ENCODE assay signal across 5 fruit fly cellular contexts in the genomic region with DNA sequence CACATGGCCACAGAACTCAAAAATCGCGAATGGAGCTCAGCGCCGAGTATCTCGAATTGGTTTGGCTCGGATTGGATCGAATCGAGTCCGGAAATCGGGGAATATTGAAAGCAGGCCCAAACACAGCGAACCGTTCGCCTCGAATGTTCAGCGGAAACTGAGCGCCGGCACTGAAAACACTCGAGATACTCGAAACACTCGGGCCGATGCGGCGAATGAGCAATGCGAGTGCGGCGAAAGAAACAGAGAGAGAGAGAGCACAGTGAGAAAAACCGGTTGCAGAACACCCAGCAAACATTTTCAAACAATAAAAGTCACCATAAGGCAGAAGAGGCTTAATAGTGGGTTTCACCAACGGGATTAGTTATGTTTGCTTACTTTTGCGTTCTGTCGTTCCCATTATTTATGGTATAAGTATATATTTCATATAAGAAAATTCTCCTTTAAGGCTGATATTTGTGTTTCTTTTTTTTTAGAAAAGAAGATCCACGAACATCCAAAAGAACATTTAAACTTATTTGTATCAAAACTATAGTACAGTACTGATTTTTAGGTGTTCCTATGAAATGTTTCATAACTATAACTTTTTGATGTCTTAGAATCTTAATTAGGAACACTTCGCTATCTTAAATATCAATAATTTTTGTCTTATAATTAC.
TF ChIP-seq lines count a peak whose summit lies in the region.

A gene (minus strand): TSS at position 162 of the 658 bp plus-strand sequence.

TF ChIP-seq in whole organism, adult, 20 proteins besides CTCF, POLR2A, EP300 and RAD21 (continued from another document):
- TF ChIP-seq cnc (optimal IDR thresholded peaks at IDR 0.05; lab: Kevin White, UChicago) (no peak), bab1 (GFP tag; optimal IDR thresholded peaks at IDR 0.05; lab: Kevin White, UChicago) (peak; percentile 22), tj (GFP tag; optimal IDR thresholded peaks at IDR 0.05; lab: Kevin White, UChicago) (peak; percentile 45)

TF ChIP-seq in whole organism, embryonic, 481 proteins besides CTCF, POLR2A, EP300 and RAD21 (continued from another document and continues in another):
- TF ChIP-seq CG10654 (GFP tag; optimal IDR thresholded peaks at IDR 0.05; lab: Kevin White, UChicago) (no peak), CG8478 (optimal IDR thresholded peaks at IDR 0.05; lab: Kevin White, UChicago) (no peak), CG7372 (GFP tag; IDR thresholded peaks at IDR 0.05; lab: Robert Waterston, UW) (0 out of 2 replicates have a peak, but pooled peaks have one; percentile 37), sc (optimal IDR thresholded peaks at IDR 0.05; lab: Kevin White, UChicago) (no peak), sc (GFP tag; optimal IDR thresholded peaks at IDR 0.05; lab: Kevin White, UChicago) (no peak), esg (GFP tag; conservative IDR thresholded peaks at IDR 0.05; lab: Robert Waterston, UW) (no peak), ash1 (GFP tag; optimal IDR thresholded peaks at IDR 0.05; lab: Kevin White, UChicago) (peak; percentile 61), CG10543 (GFP tag; optimal IDR thresholded peaks at IDR 0.05; lab: Kevin White, UChicago) (peak; percentile 72), kay (GFP tag; optimal IDR thresholded peaks at IDR 0.05; lab: Kevin White, UChicago) (no peak), z (GFP tag; IDR thresholded peaks at IDR 0.05; lab: Robert Waterston, UW) (peak; percentile 99), CG6254 (GFP tag; optimal IDR thresholded peaks at IDR 0.05; lab: Kevin White, UChicago) (peak; percentile 52), fd64A (GFP tag; optimal IDR thresholded peaks at IDR 0.05; lab: Kevin White, UChicago) (peak; percentile 41), CG10147 (GFP tag; optimal IDR thresholded peaks at IDR 0.05; lab: Kevin White, UChicago) (no peak), ranshi (GFP tag; IDR thresholded peaks at IDR 0.05; lab: Robert Waterston, UW) (peak; percentile 8; the same call in 1 of the 2 replicates), Lpt (GFP tag; optimal IDR thresholded peaks at IDR 0.05; lab: Kevin White, UChicago) (no peak), Hr51 (GFP tag; optimal IDR thresholded peaks at IDR 0.05; lab: Kevin White, UChicago) (peak in 1 of 2 experiments; percentile 24), Chrac-16 (GFP tag; optimal IDR thresholded peaks at IDR 0.05; lab: Kevin White, UChicago) (no peak), CG4617 (GFP tag; optimal IDR thresholded peaks at IDR 0.05; lab: Kevin White, UChicago; ENCODE audit: borderline replicate concordance) (peak; percentile 6), CG42726 (GFP tag; IDR thresholded peaks at IDR 0.05; lab: Robert Waterston, UW; ENCODE audit: partially characterized antibody) (peak; percentile 82; the same call in 1 of the 2 replicates), NFAT (GFP tag; IDR thresholded peaks at IDR 0.05; lab: Robert Waterston, UW) (peak; percentile 68), Atf6 (GFP tag; IDR thresholded peaks at IDR 0.05; lab: Robert Waterston, UW) (peak; percentile 46), Hand (GFP tag; optimal IDR thresholded peaks at IDR 0.05; lab: Kevin White, UChicago) (no peak), Fer2 (tag; optimal IDR thresholded peaks at IDR 0.05; lab: Kevin White, UChicago) (no peak), CG3281 (GFP tag; optimal IDR thresholded peaks at IDR 0.05; lab: Kevin White, UChicago) (peak; percentile 23), CG7987 (GFP tag; optimal IDR thresholded peaks at IDR 0.05; lab: Kevin White, UChicago) (peak; percentile 88), hb (GFP tag; IDR thresholded peaks at IDR 0.05; lab: Robert Waterston, UW; ENCODE audit: partially characterized antibody) (no peak), ato (GFP tag; IDR thresholded peaks at IDR 0.05; lab: Robert Waterston, UW; ENCODE audit: partially characterized antibody) (peak; percentile 68; the same call in 1 of the 2 replicates), CG34376 (GFP tag; optimal IDR thresholded peaks at IDR 0.05; lab: Kevin White, UChicago) (peak; percentile 76)

TF ChIP-seq in whole organism, prepupa, 60 proteins besides CTCF, POLR2A, EP300 and RAD21 (continued from another document):
- TF ChIP-seq spab (GFP tag; optimal IDR thresholded peaks at IDR 0.05; lab: Kevin White, UChicago) (peak; percentile 16), fd85E (GFP tag; optimal IDR thresholded peaks at IDR 0.05; lab: Kevin White, UChicago) (no peak), svp (GFP tag; lab: Kevin White, UChicago) (peak; percentile 65), CG6276 (GFP tag; optimal IDR thresholded peaks at IDR 0.05; lab: Kevin White, UChicago) (peak; percentile 8), CG11294 (GFP tag; IDR thresholded peaks at IDR 0.05; lab: Robert Waterston, UW) (no peak), achi (GFP tag; optimal IDR thresholded peaks at IDR 0.05; lab: Kevin White, UChicago) (peak; percentile 8), CG1621 (tag; optimal IDR thresholded peaks at IDR 0.05; lab: Kevin White, UChicago) (peak; percentile 63), CG4318 (GFP tag; optimal IDR thresholded peaks at IDR 0.05; lab: Kevin White, UChicago) (no peak), cyc (GFP tag; optimal IDR thresholded peaks at IDR 0.05; lab: Kevin White, UChicago) (peak; percentile 17), Smox (GFP tag; optimal IDR thresholded peaks at IDR 0.05; lab: Kevin White, UChicago) (no peak), Sox14 (GFP tag; optimal IDR thresholded peaks at IDR 0.05; lab: Kevin White, UChicago) (no peak), Eip93F (GFP tag; optimal IDR thresholded peaks at IDR 0.05; lab: Kevin White, UChicago) (no peak), CG3919 (GFP tag; optimal IDR thresholded peaks at IDR 0.05; lab: Kevin White, UChicago) (peak; percentile 35), CG8119 (GFP tag; IDR thresholded peaks at IDR 0.05; lab: Robert Waterston, UW) (peak; percentile 35; the same call in 1 of the 3 replicates), lz (GFP tag; optimal IDR thresholded peaks at IDR 0.05; lab: Kevin White, UChicago) (peak; percentile 6), dsx (GFP tag; optimal IDR thresholded peaks at IDR 0.05; lab: Kevin White, UChicago; ENCODE audit: poor library complexity, severe bottlenecking) (peak; percentile 39), CG6163 (GFP tag; IDR thresholded peaks at IDR 0.05; lab: Robert Waterston, UW) (peak; percentile 71)

TF ChIP-seq in whole organism, pupa, 21 proteins besides CTCF, POLR2A, EP300 and RAD21 (continued from another document):
- TF ChIP-seq gl (tag; optimal IDR thresholded peaks at IDR 0.05; lab: Kevin White, UChicago), result peak; percentile 17
- no peak for TF ChIP-seq Snoo (tag; optimal IDR thresholded peaks at IDR 0.05; lab: Kevin White, UChicago)

TF ChIP-seq in whole organism, wandering third instar larva, 38 proteins besides CTCF, POLR2A, EP300 and RAD21 (continued from another document):
- no peak for TF ChIP-seq foxo (GFP tag; optimal IDR thresholded peaks at IDR 0.05; lab: Kevin White, UChicago)
- peak; percentile 64 for TF ChIP-seq woc (GFP tag; optimal IDR thresholded peaks at IDR 0.05; lab: Kevin White, UChicago)
- no peak for TF ChIP-seq GATAd (GFP tag; optimal IDR thresholded peaks at IDR 0.05; lab: Kevin White, UChicago)
- TF ChIP-seq Myc (optimal IDR thresholded peaks at IDR 0.05; lab: Kevin White, UChicago), result peak; percentile 13
- TF ChIP-seq lola (GFP tag; optimal IDR thresholded peaks at IDR 0.05; lab: Kevin White, UChicago), result no peak
- TF ChIP-seq tai (GFP tag; optimal IDR thresholded peaks at IDR 0.05; lab: Kevin White, UChicago), result no peak
- TF ChIP-seq h (GFP tag; optimal IDR thresholded peaks at IDR 0.05; lab: Kevin White, UChicago), result peak; percentile 35
- TF ChIP-seq Vsx2 (GFP tag; optimal IDR thresholded peaks at IDR 0.05; lab: Kevin White, UChicago; ENCODE audit: partially characterized antibody), result no peak
- TF ChIP-seq ey (GFP tag; optimal IDR thresholded peaks at IDR 0.05; lab: Kevin White, UChicago), result no peak
- no peak for TF ChIP-seq CG32264 (GFP tag; optimal IDR thresholded peaks at IDR 0.05; lab: Kevin White, UChicago)
- no peak for TF ChIP-seq CG9705 (GFP tag; optimal IDR thresholded peaks at IDR 0.05; lab: Kevin White, UChicago)
- TF ChIP-seq Rel (GFP tag; optimal IDR thresholded peaks at IDR 0.05; lab: Kevin White, UChicago), result no peak
- TF ChIP-seq Rel (tag; optimal IDR thresholded peaks at IDR 0.05; lab: Kevin White, UChicago), result peak; percentile 86
- no peak for TF ChIP-seq dsf (GFP tag; optimal IDR thresholded peaks at IDR 0.05; lab: Kevin White, UChicago; ENCODE audit: borderline replicate concordance)
- no peak for TF ChIP-seq dmrt93B (GFP tag; optimal IDR thresholded peaks at IDR 0.05; lab: Kevin White, UChicago)
- no peak for TF ChIP-seq psq (GFP tag; optimal IDR thresholded peaks at IDR 0.05; lab: Kevin White, UChicago)
- no peak for TF ChIP-seq fru (GFP tag; optimal IDR thresholded peaks at IDR 0.05; lab: Kevin White, UChicago)
- peak; percentile 18 for TF ChIP-seq sv (GFP tag; optimal IDR thresholded peaks at IDR 0.05; lab: Kevin White, UChicago)
- TF ChIP-seq Jra (GFP tag; optimal IDR thresholded peaks at IDR 0.05; lab: Kevin White, UChicago), result no peak
